Worm (Caenorhabditis elegans) whole organism, L1 larva: ENCODE data around the gene pgl-2.

Source experiments
- F16B12.6 ChIP-seq: fragments of 150-350 bp; optimal IDR thresholded peaks from 2 replicates; lab custom pipeline; 2014; ENCODE audit warnings: missing biosample characterization, missing genetic modification characterization
- alr-1 ChIP-seq: fragments of 200-800 bp; sonication (Bioruptor generic); optimal IDR thresholded peaks from 2 replicates; lab custom pipeline; 2018; ENCODE audit warnings: borderline replicate concordance, mild to moderate bottlenecking, missing genetic modification characterization, missing compliant biosample characterization
- aly-2 ChIP-seq: fragments of 150-350 bp; optimal IDR thresholded peaks from 2 replicates; lab custom pipeline; 2014; ENCODE audit warnings: missing biosample characterization, missing genetic modification characterization
- ama-1 ChIP-seq: fragments of 150-350 bp; optimal IDR thresholded peaks from 2 replicates; lab custom pipeline; 2014
- blmp-1 ChIP-seq: fragments of 150-350 bp; optimal IDR thresholded peaks from 2 replicates; lab custom pipeline; 2014; ENCODE audit warnings: missing biosample characterization, missing genetic modification characterization
- ceh-63 ChIP-seq: fragments of 200-800 bp; sonication (Bioruptor generic); optimal IDR thresholded peaks from 2 replicates; lab custom pipeline; 2018; ENCODE audit warnings: mild to moderate bottlenecking, missing genetic modification characterization, missing compliant biosample characterization
- ceh-8 ChIP-seq: fragments of 200-800 bp; sonication (Bioruptor generic); optimal IDR thresholded peaks from 2 replicates; lab custom pipeline; 2018; ENCODE audit warnings: mild to moderate bottlenecking, missing genetic modification characterization, moderate library complexity, missing compliant biosample characterization
- ceh-82 ChIP-seq, 3 experiments: fragments of 150-350 bp in 1 of 3; sonication (generic microtip) in 2 of 3; optimal IDR thresholded peaks; 2 replicates each; lab custom pipeline; 2014 to 2017; ENCODE audit warnings: missing biosample characterization in 3 of 3, missing genetic modification characterization in 3 of 3
- ceh-88 ChIP-seq: fragments of 200-800 bp; sonication (Bioruptor generic); IDR thresholded peaks from 2 replicates; pipeline ENCODE4 v1.3.6; 2022; ENCODE audit warnings: missing genetic modification characterization, missing compliant biosample characterization
- ceh-90 ChIP-seq: sonication (generic microtip); optimal IDR thresholded peaks from 2 replicates; lab custom pipeline; 2016; ENCODE audit warnings: missing genetic modification characterization, missing compliant biosample characterization
- ces-1 ChIP-seq: fragments of 150-350 bp; optimal IDR thresholded peaks from 2 replicates; lab custom pipeline; 2014; ENCODE audit warnings: missing biosample characterization, missing genetic modification reagents, missing genetic modification characterization
- dsc-1 ChIP-seq: sonication (generic microtip); optimal IDR thresholded peaks from 2 replicates; lab custom pipeline; 2016; ENCODE audit warnings: mild to moderate bottlenecking, missing genetic modification characterization, missing compliant biosample characterization
- egl-27 ChIP-seq, 2 experiments: fragments of 150-350 bp in 1 of 2; sonication (generic microtip); optimal IDR thresholded peaks; 3 replicates each; lab custom pipeline; 2017 to 2018; ENCODE audit warnings: missing biosample characterization in 2 of 2, missing genetic modification characterization in 2 of 2, missing genetic modification reagents in 2 of 2
- elt-2 ChIP-seq: sonication (generic microtip); optimal IDR thresholded peaks from 2 replicates; lab custom pipeline; 2016; ENCODE audit warnings: missing genetic modification characterization, mild to moderate bottlenecking, inconsistent platforms, missing compliant biosample characterization, missing genetic modification reagents
- ets-5 ChIP-seq: fragments of 200-800 bp; sonication (Bioruptor generic); IDR thresholded peaks from 2 replicates; pipeline ENCODE4 v1.3.6; 2022; ENCODE audit warnings: missing genetic modification characterization, missing compliant biosample characterization
- fkh-10 ChIP-seq: sonication (generic microtip); optimal IDR thresholded peaks from 2 replicates; lab custom pipeline; 2017; ENCODE audit warnings: missing biosample characterization, missing genetic modification reagents, missing genetic modification characterization
- fkh-8 ChIP-seq: sonication (generic microtip); optimal IDR thresholded peaks from 2 replicates; lab custom pipeline; 2016; ENCODE audit warnings: mild to moderate bottlenecking, missing genetic modification characterization, missing compliant biosample characterization
- fos-1 ChIP-seq: fragments of 150-350 bp; optimal IDR thresholded peaks from 2 replicates; lab custom pipeline; 2014; ENCODE audit warnings: missing biosample characterization, missing genetic modification characterization
- grh-1 ChIP-seq: fragments of 200-800 bp; sonication (Bioruptor generic); IDR thresholded peaks from 2 replicates; pipeline ENCODE4 v1.3.6; 2022; ENCODE audit warnings: missing genetic modification reagents, missing genetic modification characterization, missing compliant biosample characterization
- hpl-2 ChIP-seq: fragments of 150-350 bp; optimal IDR thresholded peaks from 2 replicates; lab custom pipeline; 2014; ENCODE audit warnings: missing biosample characterization, missing genetic modification reagents, missing genetic modification characterization
- irx-1 ChIP-seq: sonication (generic microtip); optimal IDR thresholded peaks from 2 replicates; lab custom pipeline; 2016; ENCODE audit warnings: missing genetic modification characterization, missing compliant biosample characterization
- isw-1 ChIP-seq: fragments of 200-800 bp; sonication (Bioruptor generic); IDR thresholded peaks from 2 replicates; pipeline ENCODE4 v1.3.6; 2022; ENCODE audit warnings: missing genetic modification characterization, missing compliant biosample characterization
- jun-1 ChIP-seq: fragments of 150-350 bp; optimal IDR thresholded peaks from 2 replicates; lab custom pipeline; 2014; ENCODE audit warnings: missing biosample characterization, missing genetic modification reagents, missing genetic modification characterization
- lin-14 ChIP-seq: fragments of 200-800 bp; sonication (Bioruptor generic); optimal IDR thresholded peaks from 2 replicates; lab custom pipeline; 2018; ENCODE audit warnings: mild to moderate bottlenecking, missing genetic modification characterization, moderate library complexity, missing compliant biosample characterization
- lin-15B ChIP-seq: fragments of 150-350 bp; sonication (generic microtip); optimal IDR thresholded peaks from 3 replicates; lab custom pipeline; 2014; ENCODE audit warnings: missing biosample characterization, missing genetic modification characterization
- lin-39 ChIP-seq: fragments of 150-350 bp; optimal IDR thresholded peaks from 2 replicates; lab custom pipeline; 2014; ENCODE audit warnings: missing biosample characterization, missing genetic modification reagents, missing genetic modification characterization
- mdl-1 ChIP-seq, 2 experiments: fragments of 150-350 bp; optimal IDR thresholded peaks; 2 replicates each; lab custom pipeline; 2014 to 2017; ENCODE audit warnings: missing biosample characterization in 2 of 2, missing genetic modification characterization in 2 of 2, inconsistent platforms in 1 of 2
- nhr-19 ChIP-seq: fragments of 200-800 bp; sonication (Bioruptor generic); conservative IDR thresholded peaks from 2 replicates; pipeline ENCODE4 v1.3.6; 2022; ENCODE audit warnings: missing genetic modification characterization, missing compliant biosample characterization
- nhr-20 ChIP-seq: sonication (generic microtip); optimal IDR thresholded peaks from 2 replicates; lab custom pipeline; 2016; ENCODE audit warnings: mild to moderate bottlenecking, missing genetic modification characterization, missing compliant biosample characterization
- nhr-28 ChIP-seq: fragments of 150-350 bp; optimal IDR thresholded peaks from 2 replicates; lab custom pipeline; 2014; ENCODE audit warnings: missing biosample characterization, missing genetic modification characterization
- nhr-71 ChIP-seq: sonication (generic microtip); optimal IDR thresholded peaks from 2 replicates; lab custom pipeline; 2016; ENCODE audit warnings: mild to moderate bottlenecking, missing genetic modification characterization, moderate library complexity, missing compliant biosample characterization
- nhr-77 ChIP-seq: fragments of 150-350 bp; optimal IDR thresholded peaks from 2 replicates; lab custom pipeline; 2014; ENCODE audit warnings: missing biosample characterization, missing genetic modification characterization
- nhr-85 ChIP-seq: sonication (generic microtip); peaks from one replicate; lab custom pipeline; 2016; ENCODE audit warnings: missing genetic modification characterization, inconsistent platforms, missing compliant biosample characterization
- nhr-90 ChIP-seq: sonication (generic microtip); optimal IDR thresholded peaks from 2 replicates; lab custom pipeline; 2016; ENCODE audit warnings: mild to moderate bottlenecking, missing genetic modification characterization, missing compliant biosample characterization; ENCODE audit not compliant: poor library complexity
- pag-3 ChIP-seq: sonication (generic microtip); optimal IDR thresholded peaks from 2 replicates; lab custom pipeline; 2017; ENCODE audit warnings: missing genetic modification characterization, mild to moderate bottlenecking, missing compliant biosample characterization, antibody characterized with exemption, borderline replicate concordance; ENCODE audit not compliant: insufficient read depth
- pax-3 ChIP-seq: fragments of 200-800 bp; sonication (Bioruptor generic); optimal IDR thresholded peaks from 2 replicates; lab custom pipeline; 2018; ENCODE audit warnings: mild to moderate bottlenecking, missing genetic modification characterization, moderate library complexity, missing compliant biosample characterization
- skn-1 ChIP-seq: fragments of 150-350 bp; optimal IDR thresholded peaks from 2 replicates; lab custom pipeline; 2014; ENCODE audit warnings: missing biosample characterization, missing genetic modification characterization
- snpc-4 ChIP-seq: fragments of 150-350 bp; optimal IDR thresholded peaks from 2 replicates; lab custom pipeline; 2014; ENCODE audit warnings: missing biosample characterization, missing genetic modification characterization
- snu-23 ChIP-seq: sonication (generic microtip); optimal IDR thresholded peaks from 2 replicates; lab custom pipeline; 2016; ENCODE audit warnings: missing genetic modification characterization, missing compliant biosample characterization
- sox-4 ChIP-seq: sonication (generic microtip); optimal IDR thresholded peaks from 2 replicates; lab custom pipeline; 2016; ENCODE audit warnings: missing genetic modification characterization, missing compliant biosample characterization
- sptf-1 ChIP-seq: fragments of 150-350 bp; optimal IDR thresholded peaks from 2 replicates; lab custom pipeline; 2014; ENCODE audit warnings: missing biosample characterization, missing genetic modification characterization
- sup-37 ChIP-seq: fragments of 200-800 bp; sonication (Bioruptor generic); optimal IDR thresholded peaks from 2 replicates; lab custom pipeline; 2018; ENCODE audit warnings: mild to moderate bottlenecking, missing genetic modification characterization, missing compliant biosample characterization
- tbx-2 ChIP-seq: sonication (generic microtip); optimal IDR thresholded peaks from 2 replicates; lab custom pipeline; 2016; ENCODE audit warnings: missing genetic modification characterization, missing compliant biosample characterization
- unc-130 ChIP-seq: fragments of 150-350 bp; optimal IDR thresholded peaks from 2 replicates; lab custom pipeline; 2017; ENCODE audit warnings: missing biosample characterization, missing genetic modification characterization, inconsistent platforms
- unc-30 ChIP-seq: sonication (generic microtip); optimal IDR thresholded peaks from 2 replicates; lab custom pipeline; 2017; ENCODE audit warnings: missing biosample characterization, missing genetic modification characterization
- unc-62 ChIP-seq: fragments of 150-350 bp; optimal IDR thresholded peaks from 2 replicates; lab custom pipeline; 2014; ENCODE audit warnings: missing biosample characterization, missing genetic modification reagents, missing genetic modification characterization
- xbp-1 ChIP-seq: sonication (generic microtip); optimal IDR thresholded peaks from 2 replicates; lab custom pipeline; 2016; ENCODE audit warnings: missing genetic modification characterization, missing compliant biosample characterization
- zip-4 ChIP-seq: fragments of 200-800 bp; sonication (Bioruptor generic); optimal IDR thresholded peaks from 2 replicates; lab custom pipeline; 2018; ENCODE audit warnings: mild to moderate bottlenecking, missing genetic modification characterization, moderate library complexity, missing compliant biosample characterization
- ztf-11 ChIP-seq, 2 experiments: sonication (generic microtip); optimal IDR thresholded peaks; 2 replicates each; lab custom pipeline; 2016 to 2017; ENCODE audit warnings: missing genetic modification characterization in 2 of 2, missing biosample characterization in 1 of 2, missing compliant biosample characterization in 1 of 2
- ztf-4 ChIP-seq: fragments of 150-350 bp; optimal IDR thresholded peaks from 2 replicates; lab custom pipeline; 2014; ENCODE audit warnings: missing biosample characterization, missing genetic modification characterization

The pgl-2 gene

DNA sequence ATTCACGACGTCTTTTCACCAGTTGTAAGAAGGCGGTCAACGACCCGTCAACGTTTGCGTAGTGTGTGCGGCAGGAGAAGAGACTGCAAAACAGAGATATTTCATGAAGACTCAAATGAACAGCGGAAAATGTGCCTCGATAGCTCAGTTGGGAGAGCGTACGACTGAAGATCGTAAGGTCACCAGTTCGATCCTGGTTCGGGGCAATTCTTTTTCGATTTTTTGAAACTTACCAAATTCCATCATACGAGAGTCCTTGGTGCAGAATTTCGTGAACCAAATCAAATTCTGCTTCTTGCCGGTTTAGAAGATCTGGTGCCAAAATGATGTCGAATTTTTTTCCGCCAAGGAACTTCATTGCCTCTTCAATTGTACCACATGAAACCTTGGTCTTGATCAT is 22.3 kb downstream of the pgl-2 start (continued):
- TF ChIP-seq pag-3 (tag; lab: Kevin White, UChicago), result no peak
- no peak for TF ChIP-seq fkh-8 (tag; lab: Kevin White, UChicago)
- no peak for TF ChIP-seq pax-3
- TF ChIP-seq nhr-28 (tag; lab: Kevin White, UChicago), result no peak
- TF ChIP-seq ets-5 (GFP tag; lab: Robert Waterston, UW), result no peak
- TF ChIP-seq ama-1 (lab: Kevin White, UChicago), result peak; percentile 1
- peak; percentile 12 for TF ChIP-seq xbp-1 (tag; lab: Kevin White, UChicago)
- no peak for TF ChIP-seq nhr-90 (tag; lab: Kevin White, UChicago)
- no peak for TF ChIP-seq ztf-4 (tag; lab: Kevin White, UChicago)
- TF ChIP-seq unc-130 (tag; lab: Kevin White, UChicago), result no peak
- TF ChIP-seq fkh-10 (GFP tag; lab: Kevin White, UChicago), result no peak
- peak; percentile 80 for TF ChIP-seq nhr-85
- TF ChIP-seq snu-23 (GFP tag; lab: Kevin White, UChicago), result peak; percentile 46
- TF ChIP-seq hpl-2, result no peak
- TF ChIP-seq nhr-20 (tag; lab: Kevin White, UChicago), result peak; percentile 34
- no peak for TF ChIP-seq ces-1 (GFP tag; lab: Kevin White, UChicago)
- TF ChIP-seq jun-1, result no peak
- TF ChIP-seq elt-2 (tag; lab: Kevin White, UChicago), result no peak
- peak; percentile 39 for TF ChIP-seq dsc-1
- no peak for TF ChIP-seq lin-15B (tag; lab: Kevin White, UChicago)
- no peak for TF ChIP-seq snpc-4
- TF ChIP-seq zip-4 (GFP tag; lab: Kevin White, UChicago), result no peak
- TF ChIP-seq isw-1, result no peak
- no peak for TF ChIP-seq ceh-63 (GFP tag; lab: Kevin White, UChicago)
- peak; percentile 36 for TF ChIP-seq lin-14 (GFP tag; lab: Kevin White, UChicago)
- TF ChIP-seq egl-27 (tag; optimal IDR thresholded peaks at IDR 0.05; lab: Kevin White, UChicago), result no peak
- no peak for TF ChIP-seq ceh-8 (GFP tag; lab: Kevin White, UChicago)
- TF ChIP-seq nhr-71 (tag; lab: Kevin White, UChicago), result peak; percentile 54
- TF ChIP-seq blmp-1, result no peak
- peak; percentile 2 for TF ChIP-seq aly-2 (tag; lab: Kevin White, UChicago)
- no peak for TF ChIP-seq F16B12.6
- no peak for TF ChIP-seq tbx-2 (tag; lab: Kevin White, UChicago)
- no peak for TF ChIP-seq skn-1
- TF ChIP-seq lin-39, result no peak
- TF ChIP-seq ceh-90 (tag; lab: Kevin White, UChicago), result no peak
- no peak for TF ChIP-seq irx-1 (tag; lab: Kevin White, UChicago)
- no peak for TF ChIP-seq ceh-82 (tag; optimal IDR thresholded peaks at IDR 0.05; lab: Kevin White, UChicago)
- TF ChIP-seq alr-1, result no peak
- no peak for TF ChIP-seq unc-30 (tag; lab: Kevin White, UChicago)
- TF ChIP-seq ztf-11 (tag; optimal IDR thresholded peaks at IDR 0.05; lab: Kevin White, UChicago), result no peak

- TF ChIP-seq nhr-19 (GFP tag; lab: Robert Waterston, UW), result peak; percentile 14; the same call in 1 of the 2 replicates
- no peak for TF ChIP-seq lin-14 (GFP tag; lab: Kevin White, UChicago)
- no peak for TF ChIP-seq irx-1 (tag; lab: Kevin White, UChicago)
- TF ChIP-seq ztf-4 (tag; lab: Kevin White, UChicago), result no peak
- TF ChIP-seq nhr-85, result peak; percentile 19
- TF ChIP-seq ceh-8 (GFP tag; lab: Kevin White, UChicago), result no peak
- TF ChIP-seq lin-39, result no peak
- no peak for TF ChIP-seq fos-1 (tag; lab: Kevin White, UChicago)
- no peak for TF ChIP-seq sptf-1
- no peak for TF ChIP-seq snpc-4
- no peak for TF ChIP-seq sox-4 (tag; lab: Kevin White, UChicago)
- TF ChIP-seq unc-62 (GFP tag; lab: Kevin White, UChicago), result no peak
- no peak for TF ChIP-seq mdl-1 (tag; optimal IDR thresholded peaks at IDR 0.05; lab: Kevin White, UChicago)
- TF ChIP-seq nhr-90 (tag; lab: Kevin White, UChicago), result peak; percentile 47
- no peak for TF ChIP-seq ets-5 (GFP tag; lab: Robert Waterston, UW)
- TF ChIP-seq lin-15B (tag; lab: Kevin White, UChicago), result no peak
- TF ChIP-seq tbx-2 (tag; lab: Kevin White, UChicago), result peak; percentile 13
- no peak for TF ChIP-seq fkh-10 (GFP tag; lab: Kevin White, UChicago)
- peak; percentile 3 for TF ChIP-seq elt-2 (tag; lab: Kevin White, UChicago)
- TF ChIP-seq nhr-77 (tag; lab: Kevin White, UChicago), result no peak
- peak; percentile 0 for TF ChIP-seq nhr-20 (tag; lab: Kevin White, UChicago)
- 0 out of 2 replicates have a peak, but pooled peaks have one; percentile 31 for TF ChIP-seq ceh-88 (GFP tag; lab: Robert Waterston, UW)
- no peak for TF ChIP-seq sup-37 (GFP tag; lab: Kevin White, UChicago)
- peak; percentile 88 for TF ChIP-seq ama-1 (lab: Kevin White, UChicago)
- no peak for TF ChIP-seq grh-1 (GFP tag; lab: Robert Waterston, UW)
These were observed 23.0 kb downstream of the pgl-2 start for ce11 chrIII:8652112-8652694.
